Worm (Caenorhabditis elegans) whole organism, L1 larva: ENCODE data around the gene Y97E10AR.8.

Source experiments
- C16A3.4 ChIP-seq: fragments of 150-350 bp; optimal IDR thresholded peaks from 2 replicates; lab custom pipeline; 2014; ENCODE audit warnings: missing biosample characterization, missing genetic modification characterization
- C34B4.2 ChIP-seq: sonication (generic microtip); optimal IDR thresholded peaks from 2 replicates; lab custom pipeline; 2017; ENCODE audit warnings: mild to moderate bottlenecking, missing genetic modification characterization, missing compliant biosample characterization
- alr-1 ChIP-seq: fragments of 200-800 bp; sonication (Bioruptor generic); optimal IDR thresholded peaks from 2 replicates; lab custom pipeline; 2018; ENCODE audit warnings: borderline replicate concordance, mild to moderate bottlenecking, missing genetic modification characterization, missing compliant biosample characterization
- aly-2 ChIP-seq: fragments of 150-350 bp; optimal IDR thresholded peaks from 2 replicates; lab custom pipeline; 2014; ENCODE audit warnings: missing biosample characterization, missing genetic modification characterization
- blmp-1 ChIP-seq: fragments of 150-350 bp; optimal IDR thresholded peaks from 2 replicates; lab custom pipeline; 2014; ENCODE audit warnings: missing biosample characterization, missing genetic modification characterization
- ceh-82 ChIP-seq, 3 experiments: fragments of 150-350 bp in 1 of 3; sonication (generic microtip) in 2 of 3; optimal IDR thresholded peaks; 2 replicates each; lab custom pipeline; 2014 to 2017; ENCODE audit warnings: missing biosample characterization in 3 of 3, missing genetic modification characterization in 3 of 3
- ceh-88 ChIP-seq: fragments of 200-800 bp; sonication (Bioruptor generic); IDR thresholded peaks from 2 replicates; pipeline ENCODE4 v1.3.6; 2022; ENCODE audit warnings: missing genetic modification characterization, missing compliant biosample characterization
- ceh-90 ChIP-seq: sonication (generic microtip); optimal IDR thresholded peaks from 2 replicates; lab custom pipeline; 2016; ENCODE audit warnings: missing genetic modification characterization, missing compliant biosample characterization
- ces-1 ChIP-seq: fragments of 150-350 bp; optimal IDR thresholded peaks from 2 replicates; lab custom pipeline; 2014; ENCODE audit warnings: missing biosample characterization, missing genetic modification reagents, missing genetic modification characterization
- efl-3 ChIP-seq: fragments of 200-800 bp; sonication (Bioruptor generic); optimal IDR thresholded peaks from 2 replicates; lab custom pipeline; 2018; ENCODE audit warnings: mild to moderate bottlenecking, missing genetic modification characterization, missing compliant biosample characterization
- egl-27 ChIP-seq, 2 experiments: fragments of 150-350 bp in 1 of 2; sonication (generic microtip); optimal IDR thresholded peaks; 3 replicates each; lab custom pipeline; 2017 to 2018; ENCODE audit warnings: missing biosample characterization in 2 of 2, missing genetic modification characterization in 2 of 2, missing genetic modification reagents in 2 of 2
- elt-2 ChIP-seq: sonication (generic microtip); optimal IDR thresholded peaks from 2 replicates; lab custom pipeline; 2016; ENCODE audit warnings: missing genetic modification characterization, mild to moderate bottlenecking, inconsistent platforms, missing compliant biosample characterization, missing genetic modification reagents
- ets-5 ChIP-seq: fragments of 200-800 bp; sonication (Bioruptor generic); IDR thresholded peaks from 2 replicates; pipeline ENCODE4 v1.3.6; 2022; ENCODE audit warnings: missing genetic modification characterization, missing compliant biosample characterization
- fkh-4 ChIP-seq: sonication (generic microtip); optimal IDR thresholded peaks from 2 replicates; lab custom pipeline; 2016; ENCODE audit warnings: missing compliant biosample characterization, missing genetic modification characterization, borderline replicate concordance
- grh-1 ChIP-seq: fragments of 200-800 bp; sonication (Bioruptor generic); IDR thresholded peaks from 2 replicates; pipeline ENCODE4 v1.3.6; 2022; ENCODE audit warnings: missing genetic modification reagents, missing genetic modification characterization, missing compliant biosample characterization
- hlh-17 ChIP-seq: fragments of 200-800 bp; sonication (Bioruptor generic); optimal IDR thresholded peaks from 2 replicates; lab custom pipeline; 2018; ENCODE audit warnings: missing genetic modification characterization, mild to moderate bottlenecking, missing compliant biosample characterization, moderate library complexity, borderline replicate concordance
- hlh-4 ChIP-seq: sonication (generic microtip); optimal IDR thresholded peaks from 2 replicates; lab custom pipeline; 2016; ENCODE audit warnings: mild to moderate bottlenecking, missing genetic modification characterization, missing compliant biosample characterization
- isw-1 ChIP-seq: fragments of 200-800 bp; sonication (Bioruptor generic); IDR thresholded peaks from 2 replicates; pipeline ENCODE4 v1.3.6; 2022; ENCODE audit warnings: missing genetic modification characterization, missing compliant biosample characterization
- jun-1 ChIP-seq: fragments of 150-350 bp; optimal IDR thresholded peaks from 2 replicates; lab custom pipeline; 2014; ENCODE audit warnings: missing biosample characterization, missing genetic modification reagents, missing genetic modification characterization
- lin-13 ChIP-seq: fragments of 150-350 bp; optimal IDR thresholded peaks from 2 replicates; lab custom pipeline; 2014; ENCODE audit warnings: missing biosample characterization, missing genetic modification reagents, missing genetic modification characterization
- lin-35 ChIP-seq, 2 experiments: fragments of 150-350 bp; optimal IDR thresholded peaks; 2 replicates each; lab custom pipeline; 2014; ENCODE audit warnings: missing biosample characterization in 2 of 2, missing genetic modification characterization in 2 of 2, missing genetic modification reagents in 2 of 2
- mdl-1 ChIP-seq, 2 experiments: fragments of 150-350 bp; optimal IDR thresholded peaks; 2 replicates each; lab custom pipeline; 2014 to 2017; ENCODE audit warnings: missing biosample characterization in 2 of 2, missing genetic modification characterization in 2 of 2, inconsistent platforms in 1 of 2
- mef-2 ChIP-seq: fragments of 150-350 bp; optimal IDR thresholded peaks from 2 replicates; lab custom pipeline; 2014; ENCODE audit warnings: missing biosample characterization, missing genetic modification characterization
- mep-1 ChIP-seq: fragments of 150-350 bp; optimal IDR thresholded peaks from 2 replicates; lab custom pipeline; 2014; ENCODE audit warnings: missing biosample characterization, missing genetic modification characterization
- nhr-12 ChIP-seq: sonication (generic microtip); optimal IDR thresholded peaks from 2 replicates; lab custom pipeline; 2017; ENCODE audit warnings: missing biosample characterization, missing genetic modification characterization
- nhr-19 ChIP-seq: fragments of 200-800 bp; sonication (Bioruptor generic); conservative IDR thresholded peaks from 2 replicates; pipeline ENCODE4 v1.3.6; 2022; ENCODE audit warnings: missing genetic modification characterization, missing compliant biosample characterization
- nhr-20 ChIP-seq: sonication (generic microtip); optimal IDR thresholded peaks from 2 replicates; lab custom pipeline; 2016; ENCODE audit warnings: mild to moderate bottlenecking, missing genetic modification characterization, missing compliant biosample characterization
- nhr-237 ChIP-seq: fragments of 150-350 bp; optimal IDR thresholded peaks from 2 replicates; lab custom pipeline; 2014; ENCODE audit warnings: missing biosample characterization, missing genetic modification characterization
- nhr-28 ChIP-seq: fragments of 150-350 bp; optimal IDR thresholded peaks from 2 replicates; lab custom pipeline; 2014; ENCODE audit warnings: missing biosample characterization, missing genetic modification characterization
- nhr-71 ChIP-seq: sonication (generic microtip); optimal IDR thresholded peaks from 2 replicates; lab custom pipeline; 2016; ENCODE audit warnings: mild to moderate bottlenecking, missing genetic modification characterization, moderate library complexity, missing compliant biosample characterization
- nhr-77 ChIP-seq: fragments of 150-350 bp; optimal IDR thresholded peaks from 2 replicates; lab custom pipeline; 2014; ENCODE audit warnings: missing biosample characterization, missing genetic modification characterization
- nhr-85 ChIP-seq: sonication (generic microtip); peaks from one replicate; lab custom pipeline; 2016; ENCODE audit warnings: missing genetic modification characterization, inconsistent platforms, missing compliant biosample characterization
- pag-3 ChIP-seq: sonication (generic microtip); optimal IDR thresholded peaks from 2 replicates; lab custom pipeline; 2017; ENCODE audit warnings: missing genetic modification characterization, mild to moderate bottlenecking, missing compliant biosample characterization, antibody characterized with exemption, borderline replicate concordance; ENCODE audit not compliant: insufficient read depth
- pax-3 ChIP-seq: fragments of 200-800 bp; sonication (Bioruptor generic); optimal IDR thresholded peaks from 2 replicates; lab custom pipeline; 2018; ENCODE audit warnings: mild to moderate bottlenecking, missing genetic modification characterization, moderate library complexity, missing compliant biosample characterization
- pqm-1 ChIP-seq: sonication (generic microtip); optimal IDR thresholded peaks from 3 replicates; lab custom pipeline; 2017; ENCODE audit warnings: missing biosample characterization, missing genetic modification characterization
- skn-1 ChIP-seq: fragments of 150-350 bp; optimal IDR thresholded peaks from 2 replicates; lab custom pipeline; 2014; ENCODE audit warnings: missing biosample characterization, missing genetic modification characterization
- snpc-4 ChIP-seq: fragments of 150-350 bp; optimal IDR thresholded peaks from 2 replicates; lab custom pipeline; 2014; ENCODE audit warnings: missing biosample characterization, missing genetic modification characterization
- sox-4 ChIP-seq: sonication (generic microtip); optimal IDR thresholded peaks from 2 replicates; lab custom pipeline; 2016; ENCODE audit warnings: missing genetic modification characterization, missing compliant biosample characterization
- sup-37 ChIP-seq: fragments of 200-800 bp; sonication (Bioruptor generic); optimal IDR thresholded peaks from 2 replicates; lab custom pipeline; 2018; ENCODE audit warnings: mild to moderate bottlenecking, missing genetic modification characterization, missing compliant biosample characterization
- swsn-7 ChIP-seq: sonication (generic microtip); optimal IDR thresholded peaks from 2 replicates; lab custom pipeline; 2016; ENCODE audit warnings: missing genetic modification characterization, missing compliant biosample characterization
- tbx-2 ChIP-seq: sonication (generic microtip); optimal IDR thresholded peaks from 2 replicates; lab custom pipeline; 2016; ENCODE audit warnings: missing genetic modification characterization, missing compliant biosample characterization
- tlp-1 ChIP-seq: fragments of 150-350 bp; optimal IDR thresholded peaks from 2 replicates; lab custom pipeline; 2014; ENCODE audit warnings: missing biosample characterization, missing genetic modification characterization
- unc-30 ChIP-seq: sonication (generic microtip); optimal IDR thresholded peaks from 2 replicates; lab custom pipeline; 2017; ENCODE audit warnings: missing biosample characterization, missing genetic modification characterization
- unc-86 ChIP-seq: sonication (generic microtip); optimal IDR thresholded peaks from 2 replicates; lab custom pipeline; 2016; ENCODE audit warnings: missing genetic modification characterization, missing compliant biosample characterization
- unc-98 ChIP-seq: fragments of 200-800 bp; sonication (Bioruptor generic); IDR thresholded peaks from 2 replicates; pipeline ENCODE4 v1.3.6; 2022; ENCODE audit warnings: missing genetic modification characterization, missing compliant biosample characterization
- vab-15 ChIP-seq: sonication (generic microtip); optimal IDR thresholded peaks from 2 replicates; lab custom pipeline; 2017; ENCODE audit warnings: missing genotype, mild to moderate bottlenecking, missing genetic modification characterization, missing compliant biosample characterization
- xbp-1 ChIP-seq: sonication (generic microtip); optimal IDR thresholded peaks from 2 replicates; lab custom pipeline; 2016; ENCODE audit warnings: missing genetic modification characterization, missing compliant biosample characterization
- zip-4 ChIP-seq: fragments of 200-800 bp; sonication (Bioruptor generic); optimal IDR thresholded peaks from 2 replicates; lab custom pipeline; 2018; ENCODE audit warnings: mild to moderate bottlenecking, missing genetic modification characterization, moderate library complexity, missing compliant biosample characterization
- ztf-11 ChIP-seq, 2 experiments: sonication (generic microtip); optimal IDR thresholded peaks; 2 replicates each; lab custom pipeline; 2016 to 2017; ENCODE audit warnings: missing genetic modification characterization in 2 of 2, missing biosample characterization in 1 of 2, missing compliant biosample characterization in 1 of 2
- ztf-4 ChIP-seq: fragments of 150-350 bp; optimal IDR thresholded peaks from 2 replicates; lab custom pipeline; 2014; ENCODE audit warnings: missing biosample characterization, missing genetic modification characterization

Y97E10AR.8 gene

ce11 chrV:7995878-7996277 lies 9.2 kb upstream of the Y97E10AR.8 start, which contains the start of gene Y97E10AR.2:
TSS of gene Y97E10AR.2 (plus strand) at chrV:7996178.
- TF ChIP-seq zip-4 (GFP tag; lab: Kevin White, UChicago) (no peak), pqm-1 (no peak), xbp-1 (no peak), hlh-17 (no peak), ets-5 (GFP tag; lab: Robert Waterston, UW) (no peak), aly-2 (no peak), jun-1 (tag; lab: Kevin White, UChicago) (no peak), egl-27 (tag; optimal IDR thresholded peaks at IDR 0.05; lab: Kevin White, UChicago) (no peak), ces-1 (GFP tag; lab: Kevin White, UChicago) (no peak), nhr-77 (tag; lab: Kevin White, UChicago) (no peak)

- peak; percentile 17 to 79 for TF ChIP-seq mdl-1 (tag; optimal IDR thresholded peaks at IDR 0.05; lab: Kevin White, UChicago)
- peak; percentile 76 for TF ChIP-seq mep-1 (tag; lab: Kevin White, UChicago)
- peak; percentile 45 for TF ChIP-seq fkh-4 (tag; lab: Kevin White, UChicago)
- TF ChIP-seq ceh-88, result peak; percentile 29; the same call in 1 of the 2 replicates
- peak; percentile 96 for TF ChIP-seq blmp-1 (tag; lab: Kevin White, UChicago)
- peak in 2 of 3 experiments; percentile 17 to 68 for TF ChIP-seq ceh-82 (tag; optimal IDR thresholded peaks at IDR 0.05; lab: Kevin White, UChicago)
- no peak for TF ChIP-seq alr-1
- TF ChIP-seq C34B4.2 (tag; lab: Kevin White, UChicago), result no peak
- TF ChIP-seq lin-13, result peak; percentile 50
- TF ChIP-seq ceh-90 (tag; lab: Kevin White, UChicago), result no peak
- peak in 1 of 2 experiments; percentile 50 for TF ChIP-seq egl-27 (tag; optimal IDR thresholded peaks at IDR 0.05; lab: Kevin White, UChicago)
- TF ChIP-seq grh-1 (GFP tag; lab: Robert Waterston, UW), result no peak
- peak; percentile 47 for TF ChIP-seq skn-1
- no peak for TF ChIP-seq aly-2
- no peak for TF ChIP-seq pqm-1
- TF ChIP-seq nhr-28 (tag; lab: Kevin White, UChicago), result no peak
- TF ChIP-seq ztf-11 (tag; optimal IDR thresholded peaks at IDR 0.05; lab: Kevin White, UChicago), result peak in 1 of 2 experiments; percentile 41
- peak; percentile 80 for TF ChIP-seq tbx-2 (tag; lab: Kevin White, UChicago)
- TF ChIP-seq unc-30, result no peak
- TF ChIP-seq nhr-12 (tag; lab: Kevin White, UChicago), result no peak
- TF ChIP-seq nhr-71, result peak; percentile 91
- TF ChIP-seq efl-3 (GFP tag; lab: Kevin White, UChicago), result no peak
- no peak for TF ChIP-seq unc-98 (GFP tag; lab: Robert Waterston, UW)
- peak; percentile 74 for TF ChIP-seq nhr-19 (GFP tag; lab: Robert Waterston, UW)
- peak; percentile 90 for TF ChIP-seq unc-86
- TF ChIP-seq snpc-4 (tag; lab: Kevin White, UChicago), result peak; percentile 3
- peak; percentile 83 for TF ChIP-seq swsn-7 (tag; lab: Kevin White, UChicago)
- peak; percentile 70 for TF ChIP-seq mef-2
- TF ChIP-seq nhr-85 (tag; lab: Kevin White, UChicago), result peak; percentile 57
- peak; percentile 81 for TF ChIP-seq elt-2
- no peak for TF ChIP-seq sox-4 (tag; lab: Kevin White, UChicago)
- no peak for TF ChIP-seq hlh-4 (tag; lab: Kevin White, UChicago)
- TF ChIP-seq lin-35 (GFP tag; optimal IDR thresholded peaks at IDR 0.05; lab: Kevin White, UChicago), result peak; percentile 40 to 64
- no peak for TF ChIP-seq ces-1 (GFP tag; lab: Kevin White, UChicago)
- no peak for TF ChIP-seq vab-15
- TF ChIP-seq nhr-237 (tag; lab: Kevin White, UChicago), result no peak
- peak; percentile 48 for TF ChIP-seq ztf-4 (tag; lab: Kevin White, UChicago)
- TF ChIP-seq sup-37 (GFP tag; lab: Kevin White, UChicago), result no peak
- no peak for TF ChIP-seq pax-3 (tag; lab: Kevin White, UChicago)
- TF ChIP-seq pag-3 (tag; lab: Kevin White, UChicago), result peak; percentile 75
- no peak for TF ChIP-seq tlp-1 (tag; lab: Kevin White, UChicago)
- peak; percentile 69 for TF ChIP-seq isw-1
- TF ChIP-seq C16A3.4 (tag; lab: Kevin White, UChicago), result peak; percentile 73
- peak; percentile 76 for TF ChIP-seq nhr-20 (tag; lab: Kevin White, UChicago)
Measured at ce11 chrV:8000929-8001513, 4.1 kb upstream of the Y97E10AR.8 start, which contains the start of gene Y97E10AR.1. TSS of gene Y97E10AR.1 (plus strand) at chrV:8001463.
